Fruit fly (Drosophila melanogaster): ENCODE measurements around the gene CG8034.

The CG8034 gene

DNA sequence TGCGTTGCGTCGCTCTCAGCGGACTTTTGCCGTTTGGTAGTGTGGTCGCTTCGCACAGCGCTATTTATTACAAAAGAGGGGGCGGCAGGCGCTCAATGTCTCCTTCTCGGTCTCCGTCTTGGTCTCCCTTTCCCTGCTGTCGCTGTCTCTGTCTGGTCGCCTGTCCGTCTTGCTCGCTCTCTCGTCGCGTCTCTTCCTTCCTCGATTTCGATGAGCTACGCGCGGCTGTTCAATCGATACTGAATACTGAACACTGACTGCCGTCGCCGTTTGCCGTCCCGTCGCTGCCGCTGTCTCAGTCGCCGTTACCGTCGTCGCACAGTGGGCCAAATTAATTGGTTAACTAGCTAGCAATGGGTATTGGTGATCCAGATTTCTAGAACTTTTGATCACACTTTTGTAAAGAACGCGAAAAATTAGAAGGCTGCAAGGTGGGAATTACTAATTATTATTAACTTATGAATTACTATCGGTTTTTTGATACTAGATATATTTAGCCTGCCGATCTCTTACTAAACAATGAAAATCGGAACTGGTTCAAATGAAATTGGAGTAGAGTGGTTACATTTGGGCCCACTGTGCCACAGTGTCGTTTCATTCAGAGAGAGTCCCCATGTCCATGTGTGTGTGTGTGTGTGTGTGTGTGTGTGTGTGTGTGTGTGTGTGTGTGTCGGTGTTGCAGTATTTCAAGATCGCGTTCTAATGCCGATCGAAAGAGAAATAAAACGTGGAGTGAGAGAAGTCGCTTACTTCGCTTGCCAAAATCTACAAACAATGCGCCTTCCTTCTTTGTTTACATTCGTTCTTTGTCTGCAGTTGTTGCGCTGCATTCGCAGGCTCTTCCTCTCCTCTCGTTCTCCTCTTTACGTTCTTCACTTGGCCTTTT, at the start of gene CG8034:
Gene CG8034, minus strand, starts transcription at position 264 of the 886 bp plus-strand sequence.
- no peak for TF ChIP-seq CTCF (optimal IDR thresholded peaks at IDR 0.05)
- no peak for TF ChIP-seq CG8478 (optimal IDR thresholded peaks at IDR 0.05)

DNA sequence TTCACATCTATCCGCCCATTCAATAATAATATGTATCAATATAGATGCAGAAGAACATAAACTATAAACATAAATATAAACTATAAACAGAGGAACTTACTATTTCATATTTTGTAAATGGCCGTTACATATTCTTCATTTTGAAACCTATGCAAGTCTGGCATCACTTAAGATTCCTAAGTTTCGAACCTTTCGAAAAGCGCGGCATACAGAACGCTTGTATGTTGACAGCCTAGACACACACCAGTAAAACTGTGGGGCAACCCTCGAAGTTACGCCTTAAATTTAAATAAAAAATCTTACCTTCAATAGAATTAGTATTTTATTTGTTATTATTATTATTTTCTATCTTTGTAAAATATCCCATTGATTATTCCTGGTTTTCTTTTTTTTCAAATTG, 28.8 kb upstream of the CG8034 start:
- no peak for TF ChIP-seq CG8478 (optimal IDR thresholded peaks at IDR 0.05)
- TF ChIP-seq CTCF (optimal IDR thresholded peaks at IDR 0.05): peak; percentile 42 to 79

DNA sequence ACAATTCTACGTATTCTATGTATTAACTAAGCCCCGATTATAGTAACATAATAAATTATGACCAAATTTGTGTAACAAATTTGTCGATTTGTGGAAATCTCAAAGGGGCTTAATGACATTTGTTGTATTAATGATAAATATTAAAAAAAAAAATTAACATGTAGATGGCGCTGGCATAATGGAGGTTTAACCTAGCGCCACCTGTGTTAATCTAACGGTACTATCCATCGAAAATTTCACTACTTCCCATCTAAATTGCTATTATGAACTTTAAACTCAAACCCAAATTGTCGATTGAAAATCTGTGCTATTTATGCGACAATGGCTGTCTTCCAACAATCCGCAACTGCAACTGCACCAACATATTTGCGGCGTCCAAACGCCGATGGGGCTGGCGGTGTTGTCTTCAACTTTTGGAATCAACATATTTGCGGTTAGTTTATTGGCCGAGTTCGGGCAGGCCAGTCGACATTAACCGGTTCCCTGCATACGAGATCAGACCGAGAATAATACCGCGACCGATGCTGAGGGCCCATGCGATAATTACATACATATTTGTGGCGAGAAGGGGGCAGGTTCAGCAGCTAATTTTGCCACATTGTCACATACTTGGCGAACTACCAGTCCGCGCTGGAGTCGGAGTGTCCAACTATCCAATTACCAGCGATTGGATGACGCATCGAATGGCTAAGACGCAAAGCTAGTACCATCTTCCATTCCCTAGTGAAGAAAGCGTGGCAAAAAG, 27.9 kb upstream of the CG8034 start:
- TF ChIP-seq CG8478 (optimal IDR thresholded peaks at IDR 0.05): no peak
- peak; percentile 81 to 87 for TF ChIP-seq CTCF (optimal IDR thresholded peaks at IDR 0.05)

DNA sequence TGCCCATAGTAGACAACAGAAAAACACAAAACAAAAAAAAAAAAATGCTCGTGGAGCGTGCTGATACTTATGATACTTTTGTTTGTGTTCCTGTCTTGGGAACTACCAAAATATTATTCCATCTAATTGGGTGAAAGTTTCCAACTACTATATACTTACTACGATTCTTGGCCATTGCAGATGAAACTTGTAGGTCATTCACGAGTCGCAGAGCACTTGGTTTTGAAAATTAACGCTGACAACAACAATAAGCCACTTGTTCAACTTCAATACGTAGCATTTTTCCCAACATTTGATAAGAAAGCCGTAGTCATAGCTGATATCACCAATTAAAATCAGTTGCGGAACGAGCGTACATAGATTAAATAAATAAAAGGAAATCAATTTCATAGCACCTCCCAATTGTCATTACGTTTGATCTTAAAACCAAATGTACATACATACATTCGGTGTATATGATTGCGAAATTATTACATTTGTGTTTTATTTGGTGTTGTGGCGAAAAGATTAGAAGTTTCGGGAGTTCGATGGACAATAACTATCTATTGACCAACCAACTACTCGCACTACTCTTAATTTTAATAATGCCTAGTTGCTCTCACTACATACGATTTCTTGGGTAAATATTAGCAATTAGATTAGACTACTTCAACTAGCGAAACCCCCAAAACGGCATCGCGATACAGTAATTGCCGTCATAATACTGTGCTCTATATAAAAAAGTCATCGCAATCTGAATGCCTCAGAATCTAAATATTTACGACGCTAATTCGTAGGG, 26.8 kb upstream of the CG8034 start:
- TF ChIP-seq CG8478 (optimal IDR thresholded peaks at IDR 0.05): no peak

DNA sequence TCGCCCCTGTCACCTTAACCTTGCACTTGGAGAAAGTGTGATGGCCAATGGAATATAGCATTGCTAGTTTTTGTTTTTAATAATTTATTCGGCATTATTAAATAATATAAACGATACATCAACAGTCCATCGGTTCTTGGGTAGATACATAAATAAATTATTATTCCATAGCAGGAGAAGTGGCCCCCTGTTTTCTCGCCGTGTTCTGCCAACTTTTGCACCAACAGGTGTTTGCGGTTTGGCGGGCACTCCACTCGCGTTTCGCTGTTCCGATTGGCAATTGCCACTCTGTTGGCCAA, 25.8 kb upstream of the CG8034 start:
- no peak for TF ChIP-seq CG8478 (optimal IDR thresholded peaks at IDR 0.05)
- no peak for TF ChIP-seq CTCF (optimal IDR thresholded peaks at IDR 0.05)

DNA sequence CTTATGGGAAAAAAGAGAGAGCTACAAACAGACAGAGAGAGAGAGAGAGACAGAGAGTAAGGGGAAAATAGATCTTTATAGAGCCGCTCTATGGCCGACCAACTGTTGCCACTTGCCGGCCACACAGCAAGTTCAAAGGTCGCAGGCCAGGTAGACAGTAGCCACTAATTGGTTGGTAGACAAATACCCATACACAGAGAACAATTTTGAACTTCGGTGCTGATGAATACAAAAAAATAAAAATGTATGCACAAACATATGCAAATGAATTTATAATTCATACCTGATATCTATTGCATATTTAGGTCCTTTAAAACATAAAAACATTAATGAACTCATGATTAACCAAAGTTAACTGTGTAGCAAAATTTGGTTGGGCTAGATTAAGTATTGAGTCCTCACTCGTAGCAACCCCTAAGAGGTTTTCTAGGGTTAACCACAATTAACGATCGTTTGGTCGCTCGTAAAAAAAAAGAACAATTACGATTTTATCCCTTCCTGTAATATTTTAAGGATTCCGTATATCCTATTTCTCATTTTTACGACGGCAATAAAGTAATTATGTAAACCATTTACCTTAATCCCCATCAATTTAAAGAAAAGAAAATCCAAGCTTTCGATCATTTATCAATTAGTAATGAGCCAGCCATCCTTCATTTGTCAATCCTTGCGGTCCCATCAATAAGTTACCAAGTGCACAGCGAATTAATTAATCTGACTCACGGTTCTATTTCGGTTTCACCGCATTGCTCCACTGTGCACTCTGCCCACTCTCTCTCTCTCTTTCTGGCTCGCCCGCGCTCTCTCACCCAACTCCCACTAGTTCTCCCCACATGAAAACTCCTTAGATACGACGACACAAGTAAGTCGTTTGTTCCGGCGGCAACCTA, 25.2 kb upstream of the CG8034 start:
- no peak for TF ChIP-seq CG8478 (optimal IDR thresholded peaks at IDR 0.05)
- no peak for TF ChIP-seq CTCF (optimal IDR thresholded peaks at IDR 0.05)

DNA sequence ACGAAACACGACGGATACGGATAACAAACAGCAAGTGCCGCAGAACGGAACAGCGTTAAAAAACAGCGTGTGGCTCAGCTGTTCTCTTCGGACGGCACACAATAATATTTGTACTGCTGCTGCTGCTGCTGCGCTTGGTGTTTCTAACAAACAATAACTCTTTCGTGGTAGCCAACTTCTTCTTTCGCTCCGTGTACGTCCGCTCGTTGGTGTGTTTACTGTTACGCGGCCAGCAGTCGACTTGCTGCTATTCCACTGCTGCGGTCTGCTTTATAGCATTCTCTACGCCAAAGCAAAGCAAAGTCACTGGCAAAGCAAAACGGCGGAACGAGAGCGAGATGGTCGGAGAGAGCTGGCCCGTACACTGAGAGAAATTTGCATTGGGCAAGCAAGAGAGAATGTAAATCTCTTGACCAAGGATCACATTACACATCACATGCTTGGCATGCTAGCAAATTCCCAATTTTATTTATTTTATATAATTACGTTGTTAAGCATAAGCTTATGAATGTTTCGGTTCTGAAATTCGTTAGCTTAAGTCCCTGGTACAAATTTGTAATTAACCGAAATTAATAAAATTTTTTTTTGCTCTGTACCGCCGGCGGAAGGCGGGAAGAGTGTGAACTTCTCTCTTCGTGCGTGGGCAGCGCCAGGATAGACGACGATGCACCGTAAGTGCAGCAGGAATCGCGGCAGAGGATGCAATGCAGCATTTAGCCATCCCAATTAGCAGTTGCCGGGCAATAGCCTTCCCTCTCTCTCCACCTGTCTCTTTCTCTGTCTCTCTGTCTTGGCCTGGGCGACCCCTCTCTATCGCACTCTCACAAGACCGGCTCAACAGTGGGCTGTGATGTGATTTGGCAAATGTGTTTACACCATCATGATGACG, 24.1 kb upstream of the CG8034 start, which contains the start of gene out:
Gene out, minus strand, starts transcription at position 287 of the 889 bp plus-strand sequence.
- TF ChIP-seq CTCF (optimal IDR thresholded peaks at IDR 0.05) (no peak), CG8478 (optimal IDR thresholded peaks at IDR 0.05) (no peak)

DNA sequence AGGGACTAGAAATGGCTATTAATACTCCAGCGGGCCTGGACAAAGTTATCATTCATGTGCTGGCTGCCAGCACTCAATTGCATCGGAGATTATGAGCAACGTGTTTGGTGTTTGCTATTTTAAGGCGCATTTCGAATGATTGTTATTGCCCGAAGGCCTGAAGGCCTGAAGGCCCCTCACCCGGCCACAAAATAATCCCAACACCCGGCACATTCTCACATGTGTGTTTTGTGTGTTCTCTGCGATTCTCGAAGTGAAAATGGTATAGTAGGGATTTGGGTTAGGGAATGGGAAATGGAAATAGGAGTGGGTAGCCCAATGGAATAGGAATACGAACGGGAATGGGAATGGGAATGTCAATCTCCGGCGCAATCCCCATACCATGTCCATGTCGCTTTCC, 21.0 kb upstream of the CG8034 start:
- TF ChIP-seq CTCF (optimal IDR thresholded peaks at IDR 0.05) (no peak), CG8478 (optimal IDR thresholded peaks at IDR 0.05) (no peak)

DNA sequence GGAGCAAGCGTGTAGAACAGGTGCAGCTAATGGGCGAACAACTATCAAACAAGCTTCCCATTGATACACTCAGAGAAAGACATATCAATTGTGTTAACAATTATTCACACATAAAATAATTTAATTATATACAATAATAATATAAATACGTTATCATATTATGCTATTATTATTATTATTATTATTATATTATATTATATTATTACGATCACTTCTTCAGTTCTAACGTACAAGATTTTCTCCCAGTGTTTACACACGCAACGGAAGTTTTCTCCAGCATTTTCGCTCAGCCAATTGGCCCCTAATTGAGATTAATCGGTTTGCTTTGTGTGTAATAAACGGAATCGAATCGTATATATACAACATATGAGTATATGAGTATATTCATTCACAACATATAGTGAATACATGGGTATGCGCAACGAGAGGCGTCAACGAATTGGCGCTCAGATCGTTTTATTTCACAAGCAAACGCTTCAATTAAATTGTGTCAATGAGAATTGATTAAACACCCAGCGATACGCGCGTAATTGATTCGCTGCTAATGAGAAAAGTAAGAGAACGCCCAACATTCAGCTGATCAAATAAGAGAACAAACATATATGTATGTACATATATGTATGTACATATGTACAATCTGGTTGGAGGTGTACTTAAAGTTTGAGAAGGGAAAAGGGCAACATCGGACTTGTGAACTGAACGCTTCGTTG, 19.3 kb upstream of the CG8034 start:
- TF ChIP-seq CTCF (optimal IDR thresholded peaks at IDR 0.05) (no peak), CG8478 (optimal IDR thresholded peaks at IDR 0.05) (no peak)

DNA sequence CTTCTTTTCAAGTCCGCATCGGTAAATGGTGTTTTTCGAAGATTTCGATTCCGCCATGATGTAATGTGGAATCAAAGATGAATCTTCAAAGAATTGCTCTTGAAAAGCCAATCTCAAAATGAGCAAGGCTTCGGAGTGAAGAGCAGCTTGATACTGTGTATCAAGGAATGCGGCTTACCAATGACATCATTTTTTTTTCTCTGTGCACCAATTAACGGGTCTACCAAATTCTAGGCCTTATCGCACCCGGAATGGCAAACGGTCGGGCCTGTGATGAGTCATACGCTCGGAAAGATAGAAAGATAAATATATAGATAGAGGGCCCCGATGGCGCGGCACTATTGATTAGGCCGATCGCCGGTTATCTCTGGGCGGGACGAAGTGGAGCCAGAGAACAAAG, 18.6 kb upstream of the CG8034 start:
- no peak for TF ChIP-seq CG8478 (optimal IDR thresholded peaks at IDR 0.05)
- TF ChIP-seq CTCF (optimal IDR thresholded peaks at IDR 0.05): no peak

DNA sequence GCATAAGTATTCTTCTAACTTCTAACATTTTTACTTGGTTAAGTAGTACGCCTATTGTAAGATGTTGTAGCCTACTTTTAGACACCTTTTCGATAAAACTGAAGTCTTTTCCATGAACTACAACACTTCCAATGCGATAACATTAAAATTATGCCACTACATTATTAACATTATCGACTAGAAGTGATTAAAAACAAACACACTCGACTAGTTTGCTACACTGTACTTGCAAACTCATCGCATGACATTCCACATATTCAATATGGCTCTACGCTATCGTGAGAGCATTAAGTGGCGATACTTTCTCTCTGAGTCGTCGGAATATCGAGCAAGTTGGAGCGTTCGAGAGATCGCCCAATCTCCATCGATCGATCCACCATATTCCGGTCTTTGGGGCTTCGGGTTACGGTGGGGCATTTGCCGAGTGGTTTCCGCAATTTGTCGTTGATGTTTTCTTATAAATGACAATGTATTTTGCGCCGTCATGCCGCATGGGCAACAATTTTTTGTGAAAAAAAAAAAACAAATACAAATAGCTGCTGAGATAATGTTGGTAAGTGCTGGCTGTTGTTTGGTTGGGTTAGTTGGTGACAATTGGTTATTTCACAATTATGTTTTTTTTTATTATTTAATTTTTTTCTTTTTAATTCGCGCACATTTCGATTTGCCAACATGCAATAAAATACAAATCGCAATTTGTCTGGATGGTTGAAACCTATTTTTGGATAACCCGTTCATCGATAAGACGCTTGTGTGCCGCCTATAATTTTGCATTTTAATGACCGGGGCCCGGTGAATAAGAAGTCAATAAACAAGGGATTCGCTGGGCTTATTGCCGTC, 17.7 kb upstream of the CG8034 start:
- no peak for TF ChIP-seq CG8478 (optimal IDR thresholded peaks at IDR 0.05)
